Worm (Caenorhabditis elegans) whole organism, early embryonic: ENCODE measurements around the gene hlh-3.

Source experiments
- B0310.2 ChIP-seq: sonication (generic microtip); optimal IDR thresholded peaks from 2 replicates; lab custom pipeline; 2016; ENCODE audit warnings: mild to moderate bottlenecking, missing genetic modification characterization, missing compliant biosample characterization
- F13C5.2 ChIP-seq: sonication (generic microtip); optimal IDR thresholded peaks from 2 replicates; lab custom pipeline; 2017; ENCODE audit warnings: mild to moderate bottlenecking, missing genetic modification characterization, inconsistent platforms, missing compliant biosample characterization
- aly-1 ChIP-seq: sonication (generic microtip); optimal IDR thresholded peaks from 2 replicates; lab custom pipeline; 2016; ENCODE audit warnings: missing genetic modification characterization, missing compliant biosample characterization
- ama-1 ChIP-seq: fragments of 150-350 bp; optimal IDR thresholded peaks from 2 replicates; lab custom pipeline; 2014
- ceh-13 ChIP-seq: fragments of 200-800 bp; sonication (Bioruptor generic); optimal IDR thresholded peaks from 2 replicates; lab custom pipeline; 2018; ENCODE audit warnings: mild to moderate bottlenecking, missing genetic modification characterization, missing compliant biosample characterization
- ceh-36 ChIP-seq: sonication (generic microtip); optimal IDR thresholded peaks from 2 replicates; lab custom pipeline; 2016; ENCODE audit warnings: missing genetic modification characterization, inconsistent platforms, missing compliant biosample characterization
- ets-7 ChIP-seq: sonication (generic microtip); optimal IDR thresholded peaks from 2 replicates; lab custom pipeline; 2016; ENCODE audit warnings: missing genotype, missing genetic modification characterization, missing compliant biosample characterization
- flt-1 ChIP-seq: fragments of 200-800 bp; sonication (Bioruptor generic); IDR thresholded peaks from 2 replicates; pipeline ENCODE4 v1.3.6; 2022; ENCODE audit warnings: missing genetic modification characterization, missing compliant biosample characterization
- hmbx-1 ChIP-seq: sonication (generic microtip); optimal IDR thresholded peaks from 2 replicates; lab custom pipeline; 2016; ENCODE audit warnings: mild to moderate bottlenecking, missing genetic modification characterization, missing compliant biosample characterization
- hmg-4 ChIP-seq: fragments of 200-800 bp; sonication (Bioruptor generic); optimal IDR thresholded peaks from 2 replicates; lab custom pipeline; 2018; ENCODE audit warnings: mild to moderate bottlenecking, missing genetic modification characterization, missing compliant biosample characterization
- hnd-1 ChIP-seq: sonication (generic microtip); optimal IDR thresholded peaks from 2 replicates; lab custom pipeline; 2016; ENCODE audit warnings: missing genetic modification characterization, missing compliant biosample characterization
- pes-1 ChIP-seq: fragments of 200-800 bp; sonication (Bioruptor generic); IDR thresholded peaks from 2 replicates; pipeline ENCODE4 v1.3.6; 2022; ENCODE audit warnings: missing genetic modification reagents, missing genetic modification characterization, missing compliant biosample characterization
- scrt-1 ChIP-seq: fragments of 200-800 bp; sonication (Bioruptor generic); IDR thresholded peaks from 2 replicates; pipeline ENCODE4 v1.3.6; 2022; ENCODE audit warnings: missing genetic modification characterization, missing compliant biosample characterization
- sea-1 ChIP-seq: fragments of 200-800 bp; sonication (Bioruptor generic); conservative IDR thresholded peaks from 2 replicates; pipeline ENCODE4 v1.3.6; 2022; ENCODE audit warnings: missing genetic modification characterization, missing compliant biosample characterization
- tbx-11 ChIP-seq: fragments of 200-800 bp; sonication (Bioruptor generic); IDR thresholded peaks from 2 replicates; pipeline ENCODE4 v1.3.6; 2022; ENCODE audit warnings: missing genetic modification characterization, missing compliant biosample characterization
- tbx-37 ChIP-seq: fragments of 200-800 bp; sonication (Bioruptor generic); conservative IDR thresholded peaks from 2 replicates; pipeline ENCODE4 v1.3.6; 2022; ENCODE audit warnings: missing genetic modification reagents, missing genetic modification characterization, missing compliant biosample characterization
- tra-4 ChIP-seq: sonication (generic microtip); optimal IDR thresholded peaks from 2 replicates; lab custom pipeline; 2017; ENCODE audit warnings: missing genetic modification characterization, missing compliant biosample characterization

hlh-3 gene

DNA sequence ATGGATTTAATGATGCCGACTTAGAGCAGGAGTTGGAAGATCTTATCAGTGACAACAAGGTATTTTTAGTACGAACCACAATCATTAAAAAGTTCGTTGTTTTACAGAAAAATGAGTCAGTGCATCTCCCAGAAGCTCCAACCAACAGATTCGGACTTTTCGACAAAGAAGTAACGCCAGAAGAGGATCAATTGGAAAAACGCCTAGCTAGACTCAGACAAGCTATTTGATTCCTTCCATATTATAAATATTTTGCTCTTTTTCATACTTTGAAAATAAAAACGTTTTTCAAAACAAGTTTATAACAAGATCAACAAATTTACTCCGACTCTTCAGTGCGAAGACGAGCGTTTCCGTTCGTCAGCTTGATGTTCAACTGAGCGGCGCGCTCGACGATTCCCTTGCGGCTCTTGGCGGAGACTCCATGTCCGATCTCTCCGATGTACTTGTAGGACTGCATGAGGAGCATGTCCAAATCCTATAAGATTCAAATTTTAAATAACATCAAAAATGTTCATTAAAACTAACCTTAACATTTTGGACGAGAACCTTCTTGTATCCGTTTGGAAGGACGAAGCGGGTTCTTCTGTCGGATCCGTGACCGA, 30.1 kb upstream of the hlh-3 start:
- TF ChIP-seq tbx-11 (GFP tag; lab: Robert Waterston, UW) (no peak), pes-1 (GFP tag; lab: Robert Waterston, UW) (no peak), tra-4 (tag; lab: Kevin White, UChicago) (no peak), ets-7 (tag; lab: Kevin White, UChicago) (no peak), flt-1 (GFP tag; lab: Robert Waterston, UW) (no peak)

DNA sequence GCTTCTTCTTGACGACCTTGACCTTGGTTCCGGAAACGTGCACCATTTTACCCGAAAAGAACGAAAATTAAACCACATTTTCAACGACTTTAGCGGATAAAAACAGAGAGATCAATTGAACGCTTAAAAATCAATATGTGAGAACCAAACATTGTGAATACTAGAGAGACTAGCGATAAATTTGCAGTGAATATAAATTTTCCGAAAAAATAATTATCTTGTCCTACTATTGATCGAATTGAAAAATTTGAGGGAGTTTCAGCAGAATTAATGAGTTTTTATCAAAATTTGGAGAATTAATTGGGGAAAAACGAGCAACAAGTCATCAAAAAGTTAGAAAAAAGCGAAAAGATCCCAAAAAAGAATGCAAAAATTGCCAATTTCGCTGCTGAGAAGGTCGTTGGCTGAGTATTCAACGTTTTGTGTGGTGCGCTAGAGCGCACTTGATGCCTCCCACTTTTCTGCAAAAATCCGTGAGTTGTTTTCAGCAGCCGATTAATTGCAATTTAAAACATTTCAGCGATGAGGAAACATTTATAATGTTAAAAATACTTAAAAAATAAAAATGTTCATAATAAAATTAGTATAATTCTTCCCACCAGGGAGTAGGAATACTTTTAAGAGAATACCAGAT, 29.3 kb upstream of the hlh-3 start, which contains the start of gene rpl-32:
rpl-32 (minus strand) TSS at position 51 of the 634 bp plus-strand sequence.
- no peak for TF ChIP-seq pes-1 (GFP tag; lab: Robert Waterston, UW)
- TF ChIP-seq B0310.2 (tag; lab: Kevin White, UChicago) = no peak
- TF ChIP-seq scrt-1 (GFP tag; lab: Robert Waterston, UW) = no peak
- TF ChIP-seq ceh-36 = no peak
- TF ChIP-seq ceh-13 (GFP tag; lab: Kevin White, UChicago) = no peak
- no peak for TF ChIP-seq tbx-37 (GFP tag; lab: Robert Waterston, UW)
- TF ChIP-seq hmg-4 (GFP tag; lab: Kevin White, UChicago) = peak; percentile 51
- peak; percentile 65 for TF ChIP-seq F13C5.2 (tag; lab: Kevin White, UChicago)
- TF ChIP-seq sea-1 = no peak
- no peak for TF ChIP-seq hnd-1 (tag; lab: Kevin White, UChicago)
- no peak for TF ChIP-seq flt-1 (GFP tag; lab: Robert Waterston, UW)

ce11 chrII:9059010-9059409, 27.4 kb upstream of the hlh-3 start:
- peak; percentile 79 for TF ChIP-seq ama-1 (lab: Kevin White, UChicago)
- no peak for TF ChIP-seq hmg-4 (GFP tag; lab: Kevin White, UChicago)

ce11 chrII:9060332-9060840, 26.0 kb upstream of the hlh-3 start:
- TF ChIP-seq tbx-37 (GFP tag; lab: Robert Waterston, UW) (no peak), aly-1 (tag; lab: Kevin White, UChicago) (peak; percentile 85), flt-1 (GFP tag; lab: Robert Waterston, UW) (no peak), sea-1 (peak; percentile 68), ceh-36 (peak; percentile 56), hmbx-1 (tag; lab: Kevin White, UChicago) (no peak), B0310.2 (tag; lab: Kevin White, UChicago) (peak; percentile 51), F13C5.2 (tag; lab: Kevin White, UChicago) (peak; percentile 80), hmg-4 (GFP tag; lab: Kevin White, UChicago) (peak; percentile 94), tra-4 (tag; lab: Kevin White, UChicago) (peak; percentile 19), tbx-11 (GFP tag; lab: Robert Waterston, UW) (no peak), scrt-1 (GFP tag; lab: Robert Waterston, UW) (0 out of 2 replicates have a peak, but pooled peaks have one; percentile 34), hnd-1 (tag; lab: Kevin White, UChicago) (no peak), ama-1 (lab: Kevin White, UChicago) (peak; percentile 21), ets-7 (tag; lab: Kevin White, UChicago) (no peak), ceh-13 (GFP tag; lab: Kevin White, UChicago) (no peak), pes-1 (GFP tag; lab: Robert Waterston, UW) (peak; percentile 72)

ce11 chrII:9061099-9061498, 25.3 kb upstream of the hlh-3 start, which contains the start of gene T24B8.3:
T24B8.3 (minus strand) TSS chrII:9061137.
- TF ChIP-seq ceh-13 (GFP tag; lab: Kevin White, UChicago) (no peak), flt-1 (GFP tag; lab: Robert Waterston, UW) (no peak), ama-1 (lab: Kevin White, UChicago) (peak; percentile 43), hnd-1 (tag; lab: Kevin White, UChicago) (no peak)

DNA sequence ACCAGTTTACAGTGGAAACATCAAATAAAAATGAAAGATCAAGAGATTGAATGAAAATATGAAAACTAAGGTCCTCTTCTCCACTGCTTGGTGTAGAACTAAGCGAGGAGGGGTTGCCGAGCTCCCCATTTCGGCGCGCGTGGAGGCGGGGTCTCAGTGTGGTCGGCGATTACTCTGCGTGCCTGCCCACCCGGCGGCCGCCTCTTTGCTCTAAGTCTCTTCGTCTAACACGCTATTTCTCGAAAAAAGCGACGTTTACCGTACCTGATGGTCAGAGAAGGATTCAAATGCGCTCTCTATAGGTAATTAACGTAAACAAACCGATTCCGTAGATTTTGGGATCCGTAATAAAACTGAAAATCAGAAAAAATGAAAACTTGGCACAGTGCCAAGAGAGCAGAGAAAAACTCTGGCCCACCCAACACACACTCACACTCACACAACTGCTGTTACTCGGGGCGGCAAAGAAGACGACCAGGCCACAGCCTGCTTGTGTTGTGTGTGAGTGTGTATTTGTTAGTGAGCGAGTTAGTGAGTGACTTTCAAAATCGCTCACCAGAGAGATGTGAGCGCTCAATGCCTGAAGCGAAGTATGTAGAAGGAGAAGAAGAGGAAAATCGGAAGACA, 24.7 kb upstream of the hlh-3 start:
- peak; percentile 22 for TF ChIP-seq hmg-4 (GFP tag; lab: Kevin White, UChicago)
- TF ChIP-seq tra-4 (tag; lab: Kevin White, UChicago) = no peak

DNA sequence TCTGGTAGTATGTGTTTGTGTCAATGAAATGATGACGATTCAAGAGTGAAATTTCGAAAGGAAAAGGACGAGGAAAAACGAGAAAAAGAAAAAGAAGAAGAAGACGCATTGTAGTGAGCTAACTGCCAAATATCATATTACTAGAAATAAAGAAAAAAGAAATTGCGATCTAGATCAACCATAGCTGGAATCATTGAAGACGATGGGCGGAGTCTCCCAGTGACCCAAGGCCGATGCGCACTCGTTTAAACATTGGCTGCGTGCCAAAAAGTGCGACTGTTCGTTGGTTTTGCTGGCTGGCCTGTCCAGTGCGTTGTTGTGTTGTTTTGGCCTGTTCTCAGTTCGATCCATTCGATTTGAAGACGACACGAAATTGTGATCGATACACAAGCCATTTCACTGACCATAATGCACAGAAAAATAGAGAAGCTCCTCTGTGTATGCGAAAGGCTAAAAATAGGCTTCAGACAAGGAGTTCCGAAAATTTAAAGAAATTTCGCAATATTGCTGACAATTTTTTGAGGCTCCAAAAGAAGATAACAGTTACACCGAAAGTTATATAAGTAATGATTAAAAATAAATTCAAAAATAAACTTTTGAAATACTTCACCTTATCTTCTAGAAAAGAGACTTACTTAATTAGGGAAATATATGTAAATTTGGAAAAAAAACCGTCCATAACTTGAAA, 24.0 kb upstream of the hlh-3 start:
- TF ChIP-seq ceh-13 (GFP tag; lab: Kevin White, UChicago) (no peak), tra-4 (tag; lab: Kevin White, UChicago) (no peak), ets-7 (tag; lab: Kevin White, UChicago) (no peak), tbx-37 (GFP tag; lab: Robert Waterston, UW) (no peak), ama-1 (lab: Kevin White, UChicago) (no peak), B0310.2 (tag; lab: Kevin White, UChicago) (no peak), hmg-4 (GFP tag; lab: Kevin White, UChicago) (no peak), scrt-1 (GFP tag; lab: Robert Waterston, UW) (no peak), pes-1 (GFP tag; lab: Robert Waterston, UW) (no peak), tbx-11 (GFP tag; lab: Robert Waterston, UW) (no peak), sea-1 (no peak), flt-1 (GFP tag; lab: Robert Waterston, UW) (no peak), F13C5.2 (tag; lab: Kevin White, UChicago) (no peak), ceh-36 (no peak), aly-1 (tag; lab: Kevin White, UChicago) (no peak), hnd-1 (tag; lab: Kevin White, UChicago) (no peak)
